Worm (Caenorhabditis elegans) whole organism, L1 larva: ENCODE data around the gene fbxl-1.

Experiments used
- snpc-4 ChIP-seq: fragments of 150-350 bp; optimal IDR thresholded peaks from 2 replicates; lab custom pipeline; 2014; ENCODE audit warnings: missing biosample characterization, missing genetic modification characterization
- unc-62 ChIP-seq: fragments of 150-350 bp; optimal IDR thresholded peaks from 2 replicates; lab custom pipeline; 2014; ENCODE audit warnings: missing biosample characterization, missing genetic modification reagents, missing genetic modification characterization

DNA sequence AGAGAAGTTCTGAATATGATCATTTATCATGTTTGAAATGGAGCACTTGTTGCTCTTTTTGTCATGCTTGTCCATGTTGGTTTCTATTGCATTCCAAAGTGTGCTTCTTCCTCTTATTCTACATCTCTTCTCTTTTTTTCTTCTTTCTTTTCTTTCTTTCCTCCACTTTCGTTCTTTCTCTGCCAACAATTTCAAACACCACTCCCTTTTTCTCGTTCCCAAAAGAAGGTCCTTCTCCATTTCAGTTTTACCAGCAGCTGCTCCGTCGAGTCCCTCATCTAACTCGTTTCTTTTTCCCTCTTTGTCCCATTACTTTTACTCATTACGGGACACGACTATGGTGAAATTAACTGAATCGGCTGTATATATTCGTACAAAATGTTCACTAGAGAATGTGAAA lies 27.3 kb downstream of the fbxl-1 start, which contains the start of gene F09G8.5:
- no peak for TF ChIP-seq unc-62 (GFP tag; lab: Kevin White, UChicago)
- TF ChIP-seq snpc-4 (tag; lab: Kevin White, UChicago) = no peak
